Fruit fly (Drosophila melanogaster): ENCODE results near the gene CG14445.

The CG14445 gene

dm6 chrX:6224225-6225190 is 12.6 kb upstream of the CG14445 start, which contains the start of gene sqh (continued):
- peak; percentile 75 for TF ChIP-seq lbe (GFP tag; optimal IDR thresholded peaks at IDR 0.05)
- TF ChIP-seq CG7556 (GFP tag; optimal IDR thresholded peaks at IDR 0.05) = peak; percentile 90
- TF ChIP-seq CG3065 (GFP tag; optimal IDR thresholded peaks at IDR 0.05) = peak; percentile 12
- TF ChIP-seq CG9876 (GFP tag; optimal IDR thresholded peaks at IDR 0.05) = no peak
- TF ChIP-seq mam (GFP tag; optimal IDR thresholded peaks at IDR 0.05) = peak; percentile 54
- TF ChIP-seq CG13123 (GFP tag; optimal IDR thresholded peaks at IDR 0.05) = peak; percentile 51
- no peak for TF ChIP-seq sna (GFP tag; IDR thresholded peaks at IDR 0.05; ENCODE audit: partially characterized antibody)
- peak; percentile 69 for TF ChIP-seq CG6254 (GFP tag; optimal IDR thresholded peaks at IDR 0.05)
- TF ChIP-seq aop (GFP tag; IDR thresholded peaks at IDR 0.05) = peak; percentile 56; the same call in 1 of the 2 replicates
- TF ChIP-seq CkIIα-i1 (GFP tag; IDR thresholded peaks at IDR 0.05) = no peak
- peak; percentile 70; the same call in 1 of the 2 replicates for TF ChIP-seq CG8765 (GFP tag; IDR thresholded peaks at IDR 0.05)
- TF ChIP-seq Dp (GFP tag; optimal IDR thresholded peaks at IDR 0.05) = no peak
- peak; percentile 74 for TF ChIP-seq CG18476 (GFP tag; optimal IDR thresholded peaks at IDR 0.05)
- TF ChIP-seq Atf-2 (GFP tag; optimal IDR thresholded peaks at IDR 0.05) = peak; percentile 24
- TF ChIP-seq pros (GFP tag; optimal IDR thresholded peaks at IDR 0.05) = peak; percentile 40
- TF ChIP-seq TFAM (GFP tag; optimal IDR thresholded peaks at IDR 0.05) = no peak
- 0 out of 3 replicates have a peak, but pooled peaks have one; percentile 72 for TF ChIP-seq CG2199 (GFP tag; IDR thresholded peaks at IDR 0.05)
- TF ChIP-seq CG6272 (GFP tag; IDR thresholded peaks at IDR 0.05) = peak; percentile 87
- TF ChIP-seq oc (tag; optimal IDR thresholded peaks at IDR 0.05) = no peak
- TF ChIP-seq CG5953 (GFP tag; IDR thresholded peaks at IDR 0.05) = peak; percentile 77
- no peak for TF ChIP-seq hkb (optimal IDR thresholded peaks at IDR 0.05)
- TF ChIP-seq hkb (GFP tag; IDR thresholded peaks at IDR 0.05) = peak; percentile 92; the same call in 1 of the 2 replicates
- TF ChIP-seq CG13287 (GFP tag; IDR thresholded peaks at IDR 0.05; ENCODE audit: partially characterized antibody) = peak; percentile 8; the same call in 1 of the 2 replicates
- no peak for TF ChIP-seq tio (GFP tag; optimal IDR thresholded peaks at IDR 0.05)
- peak; percentile 74; the same call in 1 of the 2 replicates for TF ChIP-seq CG4360 (GFP tag; IDR thresholded peaks at IDR 0.05)
- peak; percentile 67 for TF ChIP-seq D19B (GFP tag; optimal IDR thresholded peaks at IDR 0.05)
- TF ChIP-seq pfk (GFP tag; optimal IDR thresholded peaks at IDR 0.05) = no peak
- peak; percentile 46 for TF ChIP-seq disco-r (GFP tag; optimal IDR thresholded peaks at IDR 0.05)
- TF ChIP-seq CG11456 (GFP tag; IDR thresholded peaks at IDR 0.05) = peak; percentile 89
- TF ChIP-seq MTF-1 (GFP tag; optimal IDR thresholded peaks at IDR 0.05; ENCODE audit: borderline replicate concordance) = peak; percentile 47
- peak; percentile 69; the same call in 2 of the 3 replicates for TF ChIP-seq otp (GFP tag; IDR thresholded peaks at IDR 0.05)
- TF ChIP-seq sqz (GFP tag; optimal IDR thresholded peaks at IDR 0.05) = peak; percentile 57
- TF ChIP-seq CG7839 (tag; optimal IDR thresholded peaks at IDR 0.05) = peak; percentile 92
- peak; percentile 49 for TF ChIP-seq zfh2 (GFP tag; optimal IDR thresholded peaks at IDR 0.05)
- peak; percentile 88 for TF ChIP-seq Hr3 (GFP tag; optimal IDR thresholded peaks at IDR 0.05)
- peak; percentile 91 for TF ChIP-seq Gug (GFP tag; IDR thresholded peaks at IDR 0.05)
- peak; percentile 58 for TF ChIP-seq CG1647 (GFP tag; optimal IDR thresholded peaks at IDR 0.05)
- peak; percentile 94 for TF ChIP-seq Ptx1 (GFP tag; IDR thresholded peaks at IDR 0.05)
- TF ChIP-seq CG7372 (GFP tag; IDR thresholded peaks at IDR 0.05) = peak; percentile 87
- TF ChIP-seq NFAT (GFP tag; IDR thresholded peaks at IDR 0.05) = peak; percentile 84
- TF ChIP-seq fru (optimal IDR thresholded peaks at IDR 0.05) = no peak
- TF ChIP-seq pan (optimal IDR thresholded peaks at IDR 0.05) = no peak
- TF ChIP-seq pan (GFP tag; optimal IDR thresholded peaks at IDR 0.05 in 1 of 2, IDR thresholded peaks at IDR 0.05 in 1 of 2) = peak in 1 of 2 experiments; percentile 87
- peak; percentile 83 for TF ChIP-seq al (GFP tag; IDR thresholded peaks at IDR 0.05)
- peak; percentile 88 for TF ChIP-seq CG14014 (GFP tag; IDR thresholded peaks at IDR 0.05)
- peak; percentile 78 for TF ChIP-seq CG15601 (tag; optimal IDR thresholded peaks at IDR 0.05)
- peak; percentile 87; the same call in 1 of the 3 replicates for TF ChIP-seq so (GFP tag; IDR thresholded peaks at IDR 0.05)
- TF ChIP-seq bbx (GFP tag; IDR thresholded peaks at IDR 0.05; ENCODE audit: partially characterized antibody) = no peak
- peak; percentile 89 for TF ChIP-seq CG30403 (GFP tag; optimal IDR thresholded peaks at IDR 0.05)

Measured in whole organism, embryonic.